Fruit fly (Drosophila melanogaster): ENCODE results near the gene Smg5.

Smg5 gene

dm6 chr2L:13904331-13904911 is at the start of gene Smg5 (continued):
- TF ChIP-seq Vsx1 (GFP tag; optimal IDR thresholded peaks at IDR 0.05) (no peak), Dfd (GFP tag; optimal IDR thresholded peaks at IDR 0.05) (peak in 1 of 2 experiments; percentile 2), jing (GFP tag; optimal IDR thresholded peaks at IDR 0.05) (peak; percentile 92), CG1832 (GFP tag; optimal IDR thresholded peaks at IDR 0.05) (no peak), Six4 (GFP tag; optimal IDR thresholded peaks at IDR 0.05) (peak; percentile 85), CG9727 (GFP tag; optimal IDR thresholded peaks at IDR 0.05) (peak; percentile 93), Dek (tag; optimal IDR thresholded peaks at IDR 0.05) (peak; percentile 69), fd96Cb (tag; optimal IDR thresholded peaks at IDR 0.05) (peak; percentile 90), CG3838 (GFP tag; optimal IDR thresholded peaks at IDR 0.05) (peak; percentile 75), CG12104 (GFP tag; optimal IDR thresholded peaks at IDR 0.05) (peak; percentile 86), cad (GFP tag; optimal IDR thresholded peaks at IDR 0.05) (no peak), Dll (GFP tag; IDR thresholded peaks at IDR 0.05; ENCODE audit: partially characterized antibody) (peak; percentile 85), CkIIα-i1 (GFP tag; IDR thresholded peaks at IDR 0.05) (peak; percentile 47; the same call in 1 of the 2 replicates), sens-2 (GFP tag; IDR thresholded peaks at IDR 0.05) (peak; percentile 85), CG10462 (GFP tag; optimal IDR thresholded peaks at IDR 0.05) (peak; percentile 41), tin (GFP tag; optimal IDR thresholded peaks at IDR 0.05) (peak; percentile 95), p53 (GFP tag; optimal IDR thresholded peaks at IDR 0.05) (peak; percentile 93), Oli (tag; optimal IDR thresholded peaks at IDR 0.05) (peak; percentile 83), CG6272 (GFP tag; IDR thresholded peaks at IDR 0.05) (peak; percentile 95), CG14965 (GFP tag; optimal IDR thresholded peaks at IDR 0.05; ENCODE audit: borderline replicate concordance) (peak; percentile 69), CG17328 (GFP tag; IDR thresholded peaks at IDR 0.05) (peak; percentile 95), CG7928 (GFP tag; optimal IDR thresholded peaks at IDR 0.05) (peak; percentile 62), HLH3B (GFP tag; IDR thresholded peaks at IDR 0.05) (peak; percentile 97), ro (GFP tag; IDR thresholded peaks at IDR 0.05) (peak; percentile 84), psq (GFP tag; optimal IDR thresholded peaks at IDR 0.05) (peak; percentile 91), CG34422 (GFP tag; IDR thresholded peaks at IDR 0.05) (peak; percentile 98), fru (optimal IDR thresholded peaks at IDR 0.05) (no peak), CG14860 (GFP tag; IDR thresholded peaks at IDR 0.05; ENCODE audit: partially characterized antibody) (peak; percentile 97), bbx (GFP tag; IDR thresholded peaks at IDR 0.05; ENCODE audit: partially characterized antibody) (peak; percentile 93), gsb (GFP tag; IDR thresholded peaks at IDR 0.05) (peak; percentile 95), CG7372 (GFP tag; IDR thresholded peaks at IDR 0.05) (peak; percentile 96), CG10366 (GFP tag; IDR thresholded peaks at IDR 0.05) (peak; percentile 96), tap (tag; optimal IDR thresholded peaks at IDR 0.05) (no peak), Usf (GFP tag; optimal IDR thresholded peaks at IDR 0.05) (peak; percentile 79), CG1602 (GFP tag; optimal IDR thresholded peaks at IDR 0.05) (peak; percentile 95), Pdp1 (GFP tag; optimal IDR thresholded peaks at IDR 0.05) (peak; percentile 87 to 92), ase (GFP tag; IDR thresholded peaks at IDR 0.05) (peak; percentile 97), Fer2 (tag; optimal IDR thresholded peaks at IDR 0.05) (peak; percentile 78), rib (GFP tag; IDR thresholded peaks at IDR 0.05) (peak; percentile 95), CG4328 (GFP tag; optimal IDR thresholded peaks at IDR 0.05) (peak; percentile 76), CG7271 (tag; optimal IDR thresholded peaks at IDR 0.05) (peak; percentile 78), usp (GFP tag; optimal IDR thresholded peaks at IDR 0.05) (no peak), CG10565 (GFP tag; optimal IDR thresholded peaks at IDR 0.05) (peak; percentile 71), NFAT (GFP tag; IDR thresholded peaks at IDR 0.05) (peak; percentile 95), gcm (GFP tag; optimal IDR thresholded peaks at IDR 0.05) (peak; percentile 19), MTF-1 (GFP tag; optimal IDR thresholded peaks at IDR 0.05; ENCODE audit: borderline replicate concordance) (no peak), CG11696 (GFP tag; IDR thresholded peaks at IDR 0.05) (no peak), trem (tag; optimal IDR thresholded peaks at IDR 0.05) (peak; percentile 78), CG33557 (GFP tag; optimal IDR thresholded peaks at IDR 0.05) (peak; percentile 53), pros (GFP tag; optimal IDR thresholded peaks at IDR 0.05) (no peak), CG5245 (GFP tag; optimal IDR thresholded peaks at IDR 0.05) (peak; percentile 75)

All from whole organism, embryonic.